Fruit fly (Drosophila melanogaster): ENCODE results near the gene CG12093.
A peak's percentile ranks its signal among the peaks of the same experiment; 100 is the strongest.

CG12093 gene

DNA sequence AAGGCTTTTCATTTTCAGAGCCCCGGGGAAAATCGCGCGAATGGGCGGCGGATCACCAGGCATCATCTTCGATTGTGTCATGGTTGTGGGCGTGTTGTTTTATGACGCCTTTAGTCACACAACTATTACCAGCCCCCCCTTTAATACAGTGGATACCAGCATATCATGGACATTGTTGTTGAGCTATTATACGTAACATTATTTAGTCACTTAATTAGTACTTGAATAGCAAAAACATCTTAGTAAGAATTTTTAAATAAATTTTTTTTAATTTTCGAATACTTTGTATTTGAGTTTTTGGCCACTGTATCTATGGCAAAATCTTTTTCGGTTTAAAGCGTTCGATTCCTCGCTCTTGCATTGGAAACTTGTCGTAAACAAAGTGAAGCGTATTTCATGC, 10.0 kb downstream of the CG12093 start (continued):
- TF ChIP-seq CG1792 (GFP tag; optimal IDR thresholded peaks at IDR 0.05) = no peak
- TF ChIP-seq amos (GFP tag; IDR thresholded peaks at IDR 0.05; ENCODE audit: partially characterized antibody) = no peak
- no peak for TF ChIP-seq BEAF-32 (GFP tag; optimal IDR thresholded peaks at IDR 0.05)
- TF ChIP-seq CG13424 (tag; optimal IDR thresholded peaks at IDR 0.05) = no peak
- TF ChIP-seq zf30C (GFP tag; optimal IDR thresholded peaks at IDR 0.05) = no peak
- no peak for TF ChIP-seq CG30020 (tag; optimal IDR thresholded peaks at IDR 0.05)
- TF ChIP-seq CG14050 (GFP tag; IDR thresholded peaks at IDR 0.05) = 0 out of 3 replicates have a peak, but pooled peaks have one; percentile 11
- no peak for TF ChIP-seq Antp (GFP tag; optimal IDR thresholded peaks at IDR 0.05)
- TF ChIP-seq ewg (GFP tag; optimal IDR thresholded peaks at IDR 0.05) = no peak
- TF ChIP-seq CG12104 (GFP tag; optimal IDR thresholded peaks at IDR 0.05) = no peak
- peak; percentile 25 for TF ChIP-seq gem (tag; optimal IDR thresholded peaks at IDR 0.05)
- no peak for TF ChIP-seq CG33557 (GFP tag; optimal IDR thresholded peaks at IDR 0.05)
- TF ChIP-seq inv (GFP tag; IDR thresholded peaks at IDR 0.05; ENCODE audit: partially characterized antibody) = no peak
- no peak for TF ChIP-seq hb (GFP tag; IDR thresholded peaks at IDR 0.05; ENCODE audit: partially characterized antibody)
- no peak for TF ChIP-seq PHDP (tag; optimal IDR thresholded peaks at IDR 0.05)
- no peak for TF ChIP-seq psq (GFP tag; optimal IDR thresholded peaks at IDR 0.05)
- no peak for TF ChIP-seq Hmx (GFP tag; optimal IDR thresholded peaks at IDR 0.05)
- no peak for TF ChIP-seq CG3995 (GFP tag; optimal IDR thresholded peaks at IDR 0.05)
- TF ChIP-seq ranshi (GFP tag; IDR thresholded peaks at IDR 0.05) = 0 out of 2 replicates have a peak, but pooled peaks have one; percentile 28
- TF ChIP-seq CG6254 (GFP tag; optimal IDR thresholded peaks at IDR 0.05) = no peak
- TF ChIP-seq E2f1 (GFP tag; IDR thresholded peaks at IDR 0.05) = peak; percentile 21; the same call in 1 of the 2 replicates
- no peak for TF ChIP-seq CG14710 (tag; optimal IDR thresholded peaks at IDR 0.05)
- no peak for TF ChIP-seq tap (tag; optimal IDR thresholded peaks at IDR 0.05)
- no peak for TF ChIP-seq HmgZ (tag; optimal IDR thresholded peaks at IDR 0.05)
- no peak for TF ChIP-seq mirr (GFP tag; optimal IDR thresholded peaks at IDR 0.05)

DNA sequence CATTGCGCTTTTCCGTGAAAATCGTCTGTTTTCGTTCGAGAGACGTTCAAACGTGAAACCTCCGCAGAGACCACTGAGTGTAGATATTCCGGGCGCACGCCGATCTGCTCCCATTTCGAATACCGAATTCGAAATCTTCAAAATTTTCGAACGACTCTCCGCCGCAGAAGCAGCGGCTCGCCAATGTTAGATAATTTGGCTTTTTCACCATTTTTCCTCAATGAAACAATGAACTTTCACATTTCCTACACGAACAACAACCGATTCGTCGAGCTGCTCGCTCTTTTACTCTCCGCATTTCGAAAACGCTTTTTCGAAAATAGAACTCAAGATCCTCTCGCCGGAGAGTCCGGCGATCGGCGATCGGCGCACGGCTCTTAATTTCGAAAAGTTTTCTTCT, 11.7 kb downstream of the CG12093 start:
- TF ChIP-seq Deaf1 (tag; optimal IDR thresholded peaks at IDR 0.05) = peak; percentile 24
- no peak for TF ChIP-seq D19A (tag; optimal IDR thresholded peaks at IDR 0.05)
- TF ChIP-seq Trl (optimal IDR thresholded peaks at IDR 0.05) = peak in 1 of 2 experiments; percentile 38
- no peak for TF ChIP-seq Trl (GFP tag; optimal IDR thresholded peaks at IDR 0.05)
- peak in 1 of 2 experiments; percentile 80 for TF ChIP-seq Pdp1 (GFP tag; optimal IDR thresholded peaks at IDR 0.05)
- no peak for TF ChIP-seq Camta (GFP tag; optimal IDR thresholded peaks at IDR 0.05)
- no peak for TF ChIP-seq gce (GFP tag; IDR thresholded peaks at IDR 0.05)
- TF ChIP-seq h (optimal IDR thresholded peaks at IDR 0.05) = no peak
- TF ChIP-seq CG10267 (tag; optimal IDR thresholded peaks at IDR 0.05) = no peak
- peak in 1 of 2 experiments; percentile 57 for TF ChIP-seq Hr78 (GFP tag; optimal IDR thresholded peaks at IDR 0.05)
- 0 out of 3 replicates have a peak, but pooled peaks have one; percentile 24 for TF ChIP-seq sr (GFP tag; IDR thresholded peaks at IDR 0.05)
- no peak for TF ChIP-seq otp (GFP tag; IDR thresholded peaks at IDR 0.05)
- no peak for TF ChIP-seq gsb-n (tag; optimal IDR thresholded peaks at IDR 0.05)

DNA sequence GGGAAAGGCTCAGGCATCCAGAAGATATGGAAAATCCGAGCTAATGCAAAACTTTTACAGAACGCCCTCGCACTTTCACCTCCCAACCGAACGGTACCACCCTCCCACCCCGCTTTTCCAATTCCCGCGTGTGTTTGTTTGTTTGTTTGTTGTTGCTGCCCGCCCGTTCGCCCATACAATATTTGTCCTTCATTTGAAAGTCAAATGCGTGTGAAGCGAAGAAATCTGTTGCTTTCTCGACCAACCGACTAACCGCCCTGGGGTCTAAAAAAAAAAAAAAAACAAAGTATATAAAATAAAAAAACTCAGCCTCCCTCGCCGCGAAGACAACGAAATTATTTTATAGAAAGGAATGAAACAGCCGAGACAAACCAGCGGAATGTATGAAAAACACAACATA, 25.4 kb downstream of the CG12093 start:
- peak; percentile 64 for TF ChIP-seq sd (tag; optimal IDR thresholded peaks at IDR 0.05)
- no peak for TF ChIP-seq NC2α (GFP tag; optimal IDR thresholded peaks at IDR 0.05)
- TF ChIP-seq CG10267 (tag; optimal IDR thresholded peaks at IDR 0.05) = no peak
- peak; percentile 5 for TF ChIP-seq CG13894 (tag; optimal IDR thresholded peaks at IDR 0.05)
- no peak for TF ChIP-seq Pdp1 (GFP tag; optimal IDR thresholded peaks at IDR 0.05)
- peak; percentile 76 for TF ChIP-seq ERR (GFP tag; optimal IDR thresholded peaks at IDR 0.05)
- TF ChIP-seq crol (GFP tag; IDR thresholded peaks at IDR 0.05) = 0 out of 2 replicates have a peak, but pooled peaks have one; percentile 30
- TF ChIP-seq sr (GFP tag; IDR thresholded peaks at IDR 0.05) = peak; percentile 72; the same call in 2 of the 3 replicates
- TF ChIP-seq Sry-β (GFP tag; optimal IDR thresholded peaks at IDR 0.05) = no peak
- TF ChIP-seq Med (GFP tag) = peak; percentile 59
- TF ChIP-seq grau (tag; optimal IDR thresholded peaks at IDR 0.05) = no peak
- TF ChIP-seq Eip74EF (GFP tag; optimal IDR thresholded peaks at IDR 0.05) = no peak
- TF ChIP-seq Dp (GFP tag; optimal IDR thresholded peaks at IDR 0.05) = no peak
- no peak for TF ChIP-seq CG6765 (GFP tag; optimal IDR thresholded peaks at IDR 0.05)
